Worm (Caenorhabditis elegans) whole organism, mixed stage, embryonic: ENCODE results near the gene exos-8.

Experiments
- cnd-1 ChIP-seq: fragments of 200-800 bp; sonication (Bioruptor generic); optimal IDR thresholded peaks from 2 replicates; lab custom pipeline; 2018; ENCODE audit warnings: mild to moderate bottlenecking, missing genetic modification characterization, missing compliant biosample characterization
- elt-1 ChIP-seq: sonication (generic microtip); optimal IDR thresholded peaks from 2 replicates; lab custom pipeline; 2017; ENCODE audit warnings: missing genetic modification characterization, mild to moderate bottlenecking, missing compliant biosample characterization, antibody characterized with exemption, moderate library complexity, borderline replicate concordance; ENCODE audit not compliant: insufficient read depth
- elt-3 ChIP-seq: fragments of 150-350 bp; optimal IDR thresholded peaks from 2 replicates; lab custom pipeline; 2014; ENCODE audit warnings: missing biosample characterization, missing genetic modification characterization
- lin-13 ChIP-seq: fragments of 150-350 bp; optimal IDR thresholded peaks from 2 replicates; lab custom pipeline; 2014; ENCODE audit warnings: missing biosample characterization, missing genetic modification characterization
- mep-1 ChIP-seq: fragments of 150-350 bp; optimal IDR thresholded peaks from 2 replicates; lab custom pipeline; 2017; ENCODE audit warnings: missing biosample characterization, missing genetic modification reagents, missing genetic modification characterization, inconsistent platforms
- nhr-12 ChIP-seq: fragments of 150-350 bp; optimal IDR thresholded peaks from 2 replicates; lab custom pipeline; 2014; ENCODE audit warnings: missing biosample characterization, missing genetic modification characterization
- nhr-237 ChIP-seq: fragments of 150-350 bp; optimal IDR thresholded peaks from 2 replicates; lab custom pipeline; 2014; ENCODE audit warnings: missing biosample characterization, missing genetic modification characterization
- pha-4 ChIP-seq: fragments of 150-350 bp; optimal IDR thresholded peaks from 2 replicates; lab custom pipeline; 2018; ENCODE audit warnings: missing biosample characterization, missing genetic modification reagents, missing genetic modification characterization
- snpc-4 ChIP-seq: fragments of 150-350 bp; optimal IDR thresholded peaks from 2 replicates; lab custom pipeline; 2014; ENCODE audit warnings: missing biosample characterization, missing genetic modification characterization
- unc-62 ChIP-seq: fragments of 150-350 bp; optimal IDR thresholded peaks from 2 replicates; lab custom pipeline; 2014; ENCODE audit warnings: missing biosample characterization, missing genetic modification reagents, missing genetic modification characterization

DNA sequence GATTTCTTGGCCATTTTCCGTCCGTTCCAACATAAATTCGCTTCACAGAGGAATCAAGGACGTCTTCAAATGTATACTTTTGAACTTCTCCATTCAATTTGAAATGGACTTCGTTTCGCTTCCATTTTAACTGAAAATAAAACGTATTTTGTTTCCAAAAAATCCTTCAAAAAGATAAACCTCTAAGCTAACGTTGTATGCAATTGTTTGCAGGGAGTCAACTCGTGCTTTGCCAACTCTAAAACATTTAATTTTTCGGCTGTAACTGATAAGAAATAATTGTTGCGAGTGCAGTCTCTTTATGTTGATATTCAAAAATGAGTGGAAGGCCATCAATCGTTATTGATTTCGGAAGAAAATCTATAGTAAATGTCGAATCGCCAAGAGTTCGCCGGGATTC is 26.5 kb downstream of the exos-8 start, which contains the start of gene F41G3.18:
- TF ChIP-seq snpc-4 (tag; lab: Kevin White, UChicago), result no peak
- no peak for TF ChIP-seq pha-4
- TF ChIP-seq nhr-12, result no peak
- no peak for TF ChIP-seq mep-1 (tag; lab: Kevin White, UChicago)
- no peak for TF ChIP-seq lin-13
- no peak for TF ChIP-seq elt-1 (tag; lab: Kevin White, UChicago)
- no peak for TF ChIP-seq nhr-237 (tag; lab: Kevin White, UChicago)
- TF ChIP-seq cnd-1 (tag; lab: Kevin White, UChicago), result no peak
- TF ChIP-seq unc-62, result no peak
- no peak for TF ChIP-seq elt-3 (tag; lab: Kevin White, UChicago)
